Fruit fly (Drosophila melanogaster) whole organism, embryonic: Measurements from ENCODE around the gene eco.

ENCODE experiments used
- Adf1 ChIP-seq: fragments of 200-800 bp; sonication (Bioruptor generic); IDR thresholded peaks from 2 replicates; pipeline ENCODE4 v1.3.6; 2022; ENCODE audit warnings: missing biosample characterization, missing genetic modification characterization
- Aef1 ChIP-seq: fragments of 200-800 bp; sonication (Bioruptor generic); IDR thresholded peaks from 3 replicates; pipeline ENCODE4 v1.3.6; 2022; ENCODE audit warnings: missing biosample characterization, missing genetic modification characterization
- Bgb ChIP-seq: fragments of 200-800 bp; sonication (Bioruptor generic); IDR thresholded peaks from 2 replicates; pipeline ENCODE4 v1.3.6; 2022; ENCODE audit warnings: missing biosample characterization, missing genetic modification characterization; ENCODE audit not compliant: partially characterized antibody
- CG10274 ChIP-seq: fragments of 200-800 bp; sonication (Bioruptor generic); optimal IDR thresholded peaks from 3 replicates; lab custom pipeline; 2017; ENCODE audit warnings: missing biosample characterization, mild to moderate bottlenecking, missing genetic modification characterization
- CG11247 ChIP-seq: fragments of 200-800 bp; sonication (Bioruptor generic); IDR thresholded peaks from 2 replicates; pipeline ENCODE4 v1.3.6; 2022; ENCODE audit warnings: missing biosample characterization, missing genetic modification characterization
- CG11456 ChIP-seq: fragments of 200-800 bp; sonication (Bioruptor generic); IDR thresholded peaks from 3 replicates; pipeline ENCODE4 v1.3.6; 2022; ENCODE audit warnings: missing biosample characterization, missing genetic modification characterization
- CG14710 ChIP-seq: fragments of 200-800 bp; sonication (Bioruptor generic); optimal IDR thresholded peaks from 3 replicates; lab custom pipeline; 2019; ENCODE audit warnings: missing biosample characterization, mild to moderate bottlenecking, missing genetic modification characterization, moderate library complexity
- CG15269 ChIP-seq: fragments of 200-800 bp; sonication (Bioruptor generic); optimal IDR thresholded peaks from 2 replicates; lab custom pipeline; 2018; ENCODE audit warnings: missing biosample characterization, mild to moderate bottlenecking, missing genetic modification characterization, moderate library complexity
- CG1603 ChIP-seq: fragments of 200-800 bp; sonication (Bioruptor generic); optimal IDR thresholded peaks from 2 replicates; lab custom pipeline; 2019; ENCODE audit warnings: missing biosample characterization, mild to moderate bottlenecking, missing genetic modification characterization, moderate library complexity
- CG16779 ChIP-seq: fragments of 200-800 bp; sonication (Bioruptor generic); IDR thresholded peaks from 2 replicates; pipeline ENCODE4 v1.3.6; 2022; ENCODE audit warnings: missing biosample characterization, missing genetic modification characterization
- CG17385 ChIP-seq: fragments of 200-800 bp; sonication (Bioruptor generic); optimal IDR thresholded peaks from 3 replicates; lab custom pipeline; 2018; ENCODE audit warnings: missing biosample characterization, mild to moderate bottlenecking, missing genetic modification characterization
- CG34376 ChIP-seq: fragments of 200-800 bp; sonication (Bioruptor generic); optimal IDR thresholded peaks from 2 replicates; lab custom pipeline; 2018; ENCODE audit warnings: missing biosample characterization, mild to moderate bottlenecking, missing genetic modification characterization
- CG42726 ChIP-seq: fragments of 200-800 bp; sonication (Bioruptor generic); IDR thresholded peaks from 2 replicates; pipeline ENCODE4 v1.3.6; 2022; ENCODE audit warnings: missing biosample characterization, missing genetic modification characterization; ENCODE audit not compliant: partially characterized antibody
- CG4282 ChIP-seq: fragments of 200-800 bp; sonication (Bioruptor generic); optimal IDR thresholded peaks from 2 replicates; lab custom pipeline; 2016; ENCODE audit warnings: missing biosample characterization, missing genetic modification characterization
- CG6765 ChIP-seq: fragments of 200-800 bp; sonication (Bioruptor generic); optimal IDR thresholded peaks from 3 replicates; lab custom pipeline; 2017; ENCODE audit warnings: missing biosample characterization, mild to moderate bottlenecking, missing genetic modification characterization
- CG8290 ChIP-seq, 3 experiments: fragments of 200-800 bp; sonication (Bioruptor generic); optimal IDR thresholded peaks; 2 replicates each; lab custom pipeline; 2016 to 2019; ENCODE audit warnings: missing biosample characterization in 3 of 3, missing genetic modification characterization in 3 of 3, mild to moderate bottlenecking in 2 of 3, moderate library complexity in 1 of 3
- CG8359 ChIP-seq: fragments of 200-800 bp; sonication (Bioruptor generic); optimal IDR thresholded peaks from 2 replicates; lab custom pipeline; 2017; ENCODE audit warnings: missing biosample characterization, mild to moderate bottlenecking, missing genetic modification characterization, borderline replicate concordance
- CTCF ChIP-seq: fragments of 200-800 bp; sonication (Bioruptor generic); optimal IDR thresholded peaks from 2 replicates; lab custom pipeline; 2017; ENCODE audit warnings: missing biosample characterization, mild to moderate bottlenecking, missing genetic modification characterization, moderate library complexity
- CrebB ChIP-seq: fragments of 200-800 bp; sonication (Bioruptor generic); optimal IDR thresholded peaks from 3 replicates; lab custom pipeline; 2018; ENCODE audit warnings: missing biosample characterization, mild to moderate bottlenecking, missing genetic modification characterization
- D19A ChIP-seq: fragments of 200-800 bp; optimal IDR thresholded peaks from 3 replicates; lab custom pipeline; 2019; ENCODE audit warnings: missing biosample characterization, mild to moderate bottlenecking, missing genetic modification characterization, moderate library complexity
- D19B ChIP-seq: fragments of 200-800 bp; sonication (Bioruptor generic); optimal IDR thresholded peaks from 2 replicates; lab custom pipeline; 2017; ENCODE audit warnings: missing biosample characterization, mild to moderate bottlenecking, missing genetic modification characterization
- Dbx ChIP-seq: fragments of 200-800 bp; sonication (Bioruptor generic); IDR thresholded peaks from 3 replicates; pipeline ENCODE4 v1.3.6; 2022; ENCODE audit warnings: missing biosample characterization, missing genetic modification characterization
- Dek ChIP-seq: fragments of 200-800 bp; sonication (Bioruptor generic); optimal IDR thresholded peaks from 3 replicates; lab custom pipeline; 2019; ENCODE audit warnings: missing biosample characterization, mild to moderate bottlenecking, missing genetic modification characterization, moderate library complexity
- Dp ChIP-seq: fragments of 200-800 bp; sonication (Bioruptor generic); optimal IDR thresholded peaks from 2 replicates; lab custom pipeline; 2018; ENCODE audit warnings: missing biosample characterization, mild to moderate bottlenecking, missing genetic modification characterization, moderate library complexity
- Eip74EF ChIP-seq, 2 experiments: fragments of 200-800 bp in 1 of 2; fragments of >200 bp in 1 of 2; sonication (Bioruptor generic) in 1 of 2; optimal IDR thresholded peaks; 2 replicates each; lab custom pipeline; 2017 to 2019; ENCODE audit warnings: missing biosample characterization in 2 of 2, missing genetic modification characterization in 2 of 2, mild to moderate bottlenecking in 1 of 2, moderate library complexity in 1 of 2
- H15 ChIP-seq: fragments of 200-800 bp; sonication (Bioruptor generic); IDR thresholded peaks from 3 replicates; pipeline ENCODE4 v1.3.6; 2022; ENCODE audit warnings: missing biosample characterization, missing genetic modification characterization
- H2.0 ChIP-seq: fragments of 200-800 bp; sonication (Bioruptor generic); IDR thresholded peaks from 2 replicates; pipeline ENCODE4 v1.3.6; 2022; ENCODE audit warnings: missing biosample characterization, missing genetic modification characterization
- HLHmδ ChIP-seq: fragments of 200-800 bp; sonication (Bioruptor generic); optimal IDR thresholded peaks from 2 replicates; lab custom pipeline; 2018; ENCODE audit warnings: missing biosample characterization, mild to moderate bottlenecking, missing genetic modification characterization, moderate library complexity
- Hand ChIP-seq: fragments of 200-800 bp; sonication (Bioruptor generic); optimal IDR thresholded peaks from 2 replicates; lab custom pipeline; 2017; ENCODE audit warnings: mild to moderate bottlenecking, missing biosample characterization, missing genetic modification reagents, missing genetic modification characterization
- Opbp ChIP-seq: fragments of 200-800 bp; sonication (Bioruptor generic); IDR thresholded peaks from 3 replicates; pipeline ENCODE4 v1.3.6; 2022; ENCODE audit warnings: missing biosample characterization, missing genetic modification characterization; ENCODE audit not compliant: partially characterized antibody
- bbx ChIP-seq: fragments of 200-800 bp; sonication (Bioruptor generic); IDR thresholded peaks from 2 replicates; pipeline ENCODE4 v1.3.6; 2022; ENCODE audit warnings: missing biosample characterization, missing genetic modification characterization; ENCODE audit not compliant: partially characterized antibody
- bowl ChIP-seq: fragments of 200-800 bp; sonication (Bioruptor generic); IDR thresholded peaks from 2 replicates; pipeline ENCODE4 v1.3.6; 2022; ENCODE audit warnings: missing biosample characterization, missing genetic modification characterization
- br ChIP-seq: fragments of >200 bp; optimal IDR thresholded peaks from 2 replicates; lab custom pipeline; 2017
- ci ChIP-seq: fragments of 200-800 bp; sonication (Bioruptor generic); IDR thresholded peaks from 3 replicates; pipeline ENCODE4 v1.3.6; 2022; ENCODE audit warnings: missing biosample characterization, missing genetic modification characterization
- danr ChIP-seq: fragments of 200-800 bp; sonication (Bioruptor generic); IDR thresholded peaks from 2 replicates; pipeline ENCODE4 v1.3.6; 2022; ENCODE audit warnings: missing biosample characterization, missing genetic modification characterization
- dmrt99B ChIP-seq: fragments of 200-800 bp; sonication (Bioruptor generic); optimal IDR thresholded peaks from 2 replicates; lab custom pipeline; 2018; ENCODE audit warnings: missing biosample characterization, mild to moderate bottlenecking, missing genetic modification characterization, moderate library complexity
- jing ChIP-seq: fragments of 200-800 bp; sonication (Bioruptor generic); optimal IDR thresholded peaks from 2 replicates; lab custom pipeline; 2018; ENCODE audit warnings: missing biosample characterization, mild to moderate bottlenecking, missing genetic modification characterization
- kni ChIP-seq: fragments of 200-800 bp; sonication (Bioruptor generic); optimal IDR thresholded peaks from 3 replicates; lab custom pipeline; 2017; ENCODE audit warnings: mild to moderate bottlenecking, missing biosample characterization, missing genetic modification reagents, missing genetic modification characterization
- mirr ChIP-seq: fragments of 200-800 bp; sonication (Bioruptor generic); optimal IDR thresholded peaks from 3 replicates; lab custom pipeline; 2018; ENCODE audit warnings: missing biosample characterization, mild to moderate bottlenecking, missing genetic modification characterization
- nom ChIP-seq: fragments of 200-800 bp; sonication (Bioruptor generic); optimal IDR thresholded peaks from 2 replicates; lab custom pipeline; 2017; ENCODE audit warnings: missing biosample characterization, missing genetic modification characterization, mild to moderate bottlenecking, moderate library complexity, missing genetic modification reagents
- oc ChIP-seq: fragments of 200-800 bp; sonication (Bioruptor generic); optimal IDR thresholded peaks from 2 replicates; lab custom pipeline; 2018; ENCODE audit warnings: missing biosample characterization, mild to moderate bottlenecking, missing genetic modification characterization, moderate library complexity
- odd ChIP-seq: fragments of 200-800 bp; sonication (Bioruptor generic); optimal IDR thresholded peaks from 2 replicates; lab custom pipeline; 2017; ENCODE audit warnings: missing biosample characterization, mild to moderate bottlenecking, missing genetic modification characterization
- onecut ChIP-seq: fragments of 200-800 bp; sonication (Bioruptor generic); IDR thresholded peaks from 2 replicates; pipeline ENCODE4 v1.3.6; 2022; ENCODE audit warnings: missing biosample characterization, missing genetic modification characterization
- otp ChIP-seq: fragments of 200-800 bp; sonication (Bioruptor generic); IDR thresholded peaks from 3 replicates; pipeline ENCODE4, ENCODE4 v1.3.6; 2022; ENCODE audit warnings: missing biosample characterization, missing genetic modification characterization
- pho ChIP-seq: fragments of 200-800 bp; sonication (Bioruptor generic); optimal IDR thresholded peaks from 2 replicates; lab custom pipeline; 2016; ENCODE audit warnings: missing biosample characterization, missing genetic modification characterization
- row ChIP-seq: fragments of 200-800 bp; sonication (Bioruptor generic); IDR thresholded peaks from 3 replicates; pipeline ENCODE4 v1.3.6; 2022; ENCODE audit warnings: missing biosample characterization, missing genetic modification characterization
- sens ChIP-seq: fragments of 200-800 bp; sonication (Bioruptor generic); peaks from one replicate; lab custom pipeline; 2016; ENCODE audit warnings: missing biosample characterization, missing genetic modification characterization
- sens-2 ChIP-seq: fragments of 200-800 bp; sonication (Bioruptor generic); IDR thresholded peaks from 2 replicates; pipeline ENCODE4 v1.3.6; 2022; ENCODE audit warnings: missing biosample characterization, missing genetic modification characterization
- tio ChIP-seq: fragments of 200-800 bp; sonication (Bioruptor generic); optimal IDR thresholded peaks from 2 replicates; lab custom pipeline; 2017; ENCODE audit warnings: missing biosample characterization, missing genetic modification characterization, inconsistent platforms

The eco gene

DNA sequence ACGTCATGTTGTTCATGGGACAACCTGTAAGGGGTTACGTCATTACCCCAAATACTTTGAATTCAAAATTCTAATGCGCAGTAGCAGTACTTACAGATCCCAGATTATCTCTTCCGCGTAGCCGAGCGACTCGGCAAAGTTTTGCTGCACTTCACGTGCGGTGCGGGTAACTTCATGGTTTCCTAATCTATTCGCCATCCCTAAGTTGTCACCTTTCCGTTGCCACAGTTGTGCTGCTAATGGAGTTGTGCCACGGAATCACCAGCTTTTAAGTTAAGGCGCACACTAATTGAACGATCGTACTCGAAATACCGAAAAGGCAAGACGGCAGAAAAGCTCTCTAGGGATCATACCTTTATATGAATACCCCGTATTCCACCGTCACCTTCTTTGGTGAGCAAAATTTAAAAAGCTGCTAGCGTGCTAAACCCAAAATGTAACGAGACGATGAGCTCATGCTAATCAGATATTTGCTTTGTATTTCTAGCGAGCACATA, 20.7 kb upstream of the eco start, which contains the start of gene pst (continued):
- TF ChIP-seq CG8290 (GFP tag; optimal IDR thresholded peaks at IDR 0.05; lab: Kevin White, UChicago) (no peak), CG8290 (tag; optimal IDR thresholded peaks at IDR 0.05; lab: Kevin White, UChicago) (peak in 1 of 2 experiments; percentile 87), CG11456 (GFP tag; lab: Robert Waterston, UW) (peak; percentile 60; the same call in 1 of the 3 replicates), CG14710 (tag; lab: Kevin White, UChicago) (no peak), tio (GFP tag; lab: Kevin White, UChicago) (no peak), CG10274 (GFP tag; lab: Kevin White, UChicago) (peak; percentile 37), Bgb (peak; percentile 64), onecut (GFP tag; lab: Robert Waterston, UW) (peak; percentile 9; the same call in 1 of the 2 replicates), danr (no peak), CG17385 (GFP tag; lab: Kevin White, UChicago) (peak; percentile 50), kni (GFP tag; lab: Kevin White, UChicago) (peak; percentile 23), CG4282 (peak; percentile 29), CG8359 (GFP tag; lab: Kevin White, UChicago) (no peak), H15 (0 out of 3 replicates have a peak, but pooled peaks have one; percentile 44), row (GFP tag; lab: Robert Waterston, UW) (no peak), jing (GFP tag; lab: Kevin White, UChicago) (no peak), sens (peak; percentile 31), mirr (GFP tag; lab: Kevin White, UChicago) (peak; percentile 44), CG16779 (peak; percentile 52; the same call in 1 of the 2 replicates), pho (GFP tag; lab: Kevin White, UChicago) (peak; percentile 30), Dp (GFP tag; lab: Kevin White, UChicago) (peak; percentile 44), Dbx (GFP tag; lab: Robert Waterston, UW) (peak; percentile 14; the same call in 2 of the 3 replicates), CG34376 (GFP tag; lab: Kevin White, UChicago) (peak; percentile 66), dmrt99B (tag; lab: Kevin White, UChicago) (no peak), CrebB (peak; percentile 66), Eip74EF (GFP tag; optimal IDR thresholded peaks at IDR 0.05; lab: Kevin White, UChicago) (peak in 1 of 2 experiments; percentile 68), Hand (GFP tag; lab: Kevin White, UChicago) (peak; percentile 46), bowl (peak; percentile 53; the same call in 1 of the 2 replicates), CG6765 (GFP tag; lab: Kevin White, UChicago) (peak; percentile 23), br (lab: Kevin White, UChicago) (no peak), CTCF (no peak), nom (GFP tag; lab: Kevin White, UChicago) (peak; percentile 43), Adf1 (GFP tag; lab: Robert Waterston, UW) (peak; percentile 24; the same call in 1 of the 2 replicates), H2.0 (0 out of 2 replicates have a peak, but pooled peaks have one; percentile 25), odd (peak; percentile 32), otp (GFP tag; lab: Robert Waterston, UW) (peak; percentile 39; the same call in 1 of the 3 replicates), HLHmδ (GFP tag; lab: Kevin White, UChicago) (peak; percentile 33), bbx (GFP tag; lab: Robert Waterston, UW) (peak; percentile 69), Dek (tag; lab: Kevin White, UChicago) (peak; percentile 35), CG42726 (GFP tag; lab: Robert Waterston, UW) (peak; percentile 54; the same call in 1 of the 2 replicates), Aef1 (no peak), CG15269 (tag; lab: Kevin White, UChicago) (peak; percentile 68), oc (tag; lab: Kevin White, UChicago) (peak; percentile 45), sens-2 (GFP tag; lab: Robert Waterston, UW) (peak; percentile 6; the same call in 1 of the 2 replicates), D19A (tag; lab: Kevin White, UChicago) (peak; percentile 14), Opbp (0 out of 3 replicates have a peak, but pooled peaks have one; percentile 53), D19B (GFP tag; lab: Kevin White, UChicago) (peak; percentile 57), CG1603 (tag; lab: Kevin White, UChicago) (peak; percentile 25), ci (peak; percentile 54), CG11247 (peak; percentile 29; the same call in 1 of the 2 replicates)
